Fruit fly (Drosophila melanogaster): Measurements from ENCODE around the gene RpS14b.
A peak's percentile ranks its signal among the peaks of the same experiment; 100 is the strongest.

The RpS14b gene

dm6 chrX:7933210-7933915, 1.3 kb upstream of the RpS14b start, which contains the start of the genes Dhdds and RpS14a (continued):
- TF ChIP-seq hbn (GFP tag; IDR thresholded peaks at IDR 0.05; ENCODE audit: partially characterized antibody) (peak; percentile 65; the same call in 1 of the 2 replicates), CG31441 (GFP tag; IDR thresholded peaks at IDR 0.05) (peak; percentile 69; the same call in 1 of the 2 replicates), CG14860 (GFP tag; IDR thresholded peaks at IDR 0.05; ENCODE audit: partially characterized antibody) (peak; percentile 48; the same call in 2 of the 3 replicates), eyg (GFP tag; optimal IDR thresholded peaks at IDR 0.05) (peak; percentile 50), Bdp1 (GFP tag; optimal IDR thresholded peaks at IDR 0.05) (peak; percentile 24), ac (GFP tag; optimal IDR thresholded peaks at IDR 0.05) (no peak), CG17361 (GFP tag; IDR thresholded peaks at IDR 0.05) (peak; percentile 83), CG6791 (GFP tag; IDR thresholded peaks at IDR 0.05; ENCODE audit: partially characterized antibody) (peak; percentile 71; the same call in 2 of the 3 replicates), CG3407 (GFP tag; optimal IDR thresholded peaks at IDR 0.05) (peak; percentile 64), fd3F (GFP tag; optimal IDR thresholded peaks at IDR 0.05) (peak; percentile 16), kah (GFP tag; optimal IDR thresholded peaks at IDR 0.05) (peak; percentile 33), CG9797 (GFP tag; optimal IDR thresholded peaks at IDR 0.05) (peak; percentile 92), CG6272 (GFP tag; IDR thresholded peaks at IDR 0.05) (0 out of 2 replicates have a peak, but pooled peaks have one; percentile 13), Trl (optimal IDR thresholded peaks at IDR 0.05) (no peak), Trl (GFP tag; optimal IDR thresholded peaks at IDR 0.05) (peak; percentile 5), CrebB (tag; optimal IDR thresholded peaks at IDR 0.05) (peak; percentile 52), CG7372 (GFP tag; IDR thresholded peaks at IDR 0.05) (no peak), CG11398 (GFP tag; optimal IDR thresholded peaks at IDR 0.05) (peak; percentile 25), CG5245 (GFP tag; optimal IDR thresholded peaks at IDR 0.05) (no peak), CG2116 (GFP tag; optimal IDR thresholded peaks at IDR 0.05) (peak; percentile 97), CG7357 (GFP tag; IDR thresholded peaks at IDR 0.05) (no peak), CG13287 (GFP tag; IDR thresholded peaks at IDR 0.05; ENCODE audit: partially characterized antibody) (peak; percentile 76), ato (GFP tag; IDR thresholded peaks at IDR 0.05; ENCODE audit: partially characterized antibody) (peak; percentile 34; the same call in 1 of the 2 replicates), CG10209 (GFP tag; optimal IDR thresholded peaks at IDR 0.05) (peak; percentile 70), CG10654 (GFP tag; optimal IDR thresholded peaks at IDR 0.05) (peak; percentile 36), btn (GFP tag; optimal IDR thresholded peaks at IDR 0.05) (no peak), CG6689 (GFP tag; IDR thresholded peaks at IDR 0.05) (no peak), cato (GFP tag; optimal IDR thresholded peaks at IDR 0.05; ENCODE audit: borderline replicate concordance) (peak; percentile 43), Gsc (GFP tag; IDR thresholded peaks at IDR 0.05) (no peak), CG10267 (tag; optimal IDR thresholded peaks at IDR 0.05) (peak; percentile 71), lab (GFP tag; optimal IDR thresholded peaks at IDR 0.05) (peak; percentile 80), CG13424 (tag; optimal IDR thresholded peaks at IDR 0.05) (peak; percentile 15), CG13775 (GFP tag; optimal IDR thresholded peaks at IDR 0.05) (peak; percentile 89), tap (tag; optimal IDR thresholded peaks at IDR 0.05) (no peak), CG15269 (tag; optimal IDR thresholded peaks at IDR 0.05) (peak; percentile 38), klu (GFP tag; IDR thresholded peaks at IDR 0.05) (no peak; the same call in 1 of the 2 replicates), sna (GFP tag; IDR thresholded peaks at IDR 0.05; ENCODE audit: partially characterized antibody) (peak; percentile 64; the same call in 1 of the 2 replicates), MTF-1 (GFP tag; optimal IDR thresholded peaks at IDR 0.05; ENCODE audit: borderline replicate concordance) (peak; percentile 68), ken (GFP tag; IDR thresholded peaks at IDR 0.05) (peak; percentile 4; the same call in 1 of the 3 replicates), CG8290 (GFP tag; optimal IDR thresholded peaks at IDR 0.05) (peak; percentile 56), CG8290 (tag; optimal IDR thresholded peaks at IDR 0.05) (peak; percentile 17 to 35), zen2 (GFP tag; IDR thresholded peaks at IDR 0.05; ENCODE audit: partially characterized antibody) (peak; percentile 72; the same call in 2 of the 3 replicates), CG7928 (GFP tag; optimal IDR thresholded peaks at IDR 0.05) (peak; percentile 62), CG2120 (GFP tag; optimal IDR thresholded peaks at IDR 0.05) (peak; percentile 25), CoRest (tag; optimal IDR thresholded peaks at IDR 0.05) (peak; percentile 47), CG13296 (GFP tag; optimal IDR thresholded peaks at IDR 0.05) (peak; percentile 67), Dfd (GFP tag; optimal IDR thresholded peaks at IDR 0.05) (no peak), pros (GFP tag; optimal IDR thresholded peaks at IDR 0.05) (no peak)
